Fruit fly (Drosophila melanogaster): ENCODE measurements around the gene CG32264.

Gene CG32264

dm6 chr3L:3771406-3771935 is 34.8 kb downstream of the CG32264 start (continued):
- TF ChIP-seq sqz (GFP tag; optimal IDR thresholded peaks at IDR 0.05), result peak; percentile 41
- TF ChIP-seq CG4854 (GFP tag; optimal IDR thresholded peaks at IDR 0.05), result peak; percentile 28
- TF ChIP-seq Rx (GFP tag; IDR thresholded peaks at IDR 0.05), result 0 out of 2 replicates have a peak, but pooled peaks have one; percentile 25
- no peak for TF ChIP-seq CG16863 (GFP tag; optimal IDR thresholded peaks at IDR 0.05)
- peak; percentile 48 for TF ChIP-seq sens (GFP tag)
- peak; percentile 78 for TF ChIP-seq CG7556 (GFP tag; optimal IDR thresholded peaks at IDR 0.05)
- TF ChIP-seq salm (tag; optimal IDR thresholded peaks at IDR 0.05), result no peak
- TF ChIP-seq zf30C (GFP tag; optimal IDR thresholded peaks at IDR 0.05), result no peak
- no peak for TF ChIP-seq unc-4 (GFP tag; IDR thresholded peaks at IDR 0.05; ENCODE audit: partially characterized antibody)
- no peak for TF ChIP-seq CG30431 (GFP tag; optimal IDR thresholded peaks at IDR 0.05)
- peak; percentile 89 for TF ChIP-seq fd3F (GFP tag; optimal IDR thresholded peaks at IDR 0.05)

dm6 chr3L:3770823-3771222 is 35.4 kb downstream of the CG32264 start:
- no peak for TF ChIP-seq pros (GFP tag; optimal IDR thresholded peaks at IDR 0.05)
- TF ChIP-seq Bgb (GFP tag; IDR thresholded peaks at IDR 0.05; ENCODE audit: partially characterized antibody), result no peak
- TF ChIP-seq slp2 (GFP tag; optimal IDR thresholded peaks at IDR 0.05), result no peak
- no peak for TF ChIP-seq repo (GFP tag; optimal IDR thresholded peaks at IDR 0.05)
- no peak for TF ChIP-seq CG5245 (GFP tag; optimal IDR thresholded peaks at IDR 0.05)
- no peak for TF ChIP-seq MESR4 (GFP tag; optimal IDR thresholded peaks at IDR 0.05)
- TF ChIP-seq CG30020 (tag; optimal IDR thresholded peaks at IDR 0.05), result no peak
- TF ChIP-seq maf-S (GFP tag; optimal IDR thresholded peaks at IDR 0.05), result no peak
- TF ChIP-seq Taf1 (GFP tag; IDR thresholded peaks at IDR 0.05), result 0 out of 2 replicates have a peak, but pooled peaks have one; percentile 16
- TF ChIP-seq amos (GFP tag; IDR thresholded peaks at IDR 0.05; ENCODE audit: partially characterized antibody), result no peak
- no peak for TF ChIP-seq Ets97D (GFP tag; optimal IDR thresholded peaks at IDR 0.05)
- TF ChIP-seq CG31388 (GFP tag; optimal IDR thresholded peaks at IDR 0.05), result no peak
- no peak for TF ChIP-seq mirr (GFP tag; optimal IDR thresholded peaks at IDR 0.05)
- TF ChIP-seq cas (GFP tag; IDR thresholded peaks at IDR 0.05), result no peak
- TF ChIP-seq Sry-β (GFP tag; optimal IDR thresholded peaks at IDR 0.05), result no peak
- no peak for TF ChIP-seq CG2875 (GFP tag; optimal IDR thresholded peaks at IDR 0.05)
- no peak for TF ChIP-seq exex (tag; optimal IDR thresholded peaks at IDR 0.05)
- TF ChIP-seq trh (GFP tag; optimal IDR thresholded peaks at IDR 0.05), result peak; percentile 31
- TF ChIP-seq CG4730 (GFP tag; IDR thresholded peaks at IDR 0.05), result no peak; the same call in 1 of the 2 replicates
- TF ChIP-seq dysf (GFP tag; IDR thresholded peaks at IDR 0.05), result peak; percentile 73
- no peak for TF ChIP-seq Blimp-1 (GFP tag; optimal IDR thresholded peaks at IDR 0.05)
- no peak for TF ChIP-seq CG10565 (GFP tag; optimal IDR thresholded peaks at IDR 0.05)
- TF ChIP-seq toy (GFP tag; IDR thresholded peaks at IDR 0.05), result no peak
- no peak for TF ChIP-seq CG14965 (GFP tag; optimal IDR thresholded peaks at IDR 0.05; ENCODE audit: borderline replicate concordance)
- no peak for TF ChIP-seq sob (GFP tag; IDR thresholded peaks at IDR 0.05)
- TF ChIP-seq CG7963 (GFP tag; IDR thresholded peaks at IDR 0.05; ENCODE audit: partially characterized antibody), result no peak
- TF ChIP-seq CG16779 (GFP tag; IDR thresholded peaks at IDR 0.05), result 0 out of 2 replicates have a peak, but pooled peaks have one; percentile 44
- no peak for TF ChIP-seq Lhr (GFP tag; optimal IDR thresholded peaks at IDR 0.05)
- 0 out of 2 replicates have a peak, but pooled peaks have one; percentile 51 for TF ChIP-seq klu (GFP tag; IDR thresholded peaks at IDR 0.05)
- TF ChIP-seq CG13424 (tag; optimal IDR thresholded peaks at IDR 0.05), result peak; percentile 52
- no peak for TF ChIP-seq ci (GFP tag; IDR thresholded peaks at IDR 0.05)
- TF ChIP-seq nmo (GFP tag; optimal IDR thresholded peaks at IDR 0.05), result peak; percentile 37
- peak in 1 of 2 experiments; percentile 40 for TF ChIP-seq Pdp1 (GFP tag; optimal IDR thresholded peaks at IDR 0.05)
- no peak for TF ChIP-seq CG18476 (GFP tag; optimal IDR thresholded peaks at IDR 0.05)
- no peak for TF ChIP-seq Six4 (GFP tag; optimal IDR thresholded peaks at IDR 0.05)
- TF ChIP-seq z (GFP tag; IDR thresholded peaks at IDR 0.05), result no peak
- TF ChIP-seq odd (GFP tag; optimal IDR thresholded peaks at IDR 0.05), result peak; percentile 11
- TF ChIP-seq Hr78 (GFP tag; optimal IDR thresholded peaks at IDR 0.05), result no peak
